Worm (Caenorhabditis elegans): ENCODE data around the gene hmg-5.

The hmg-5 gene

DNA sequence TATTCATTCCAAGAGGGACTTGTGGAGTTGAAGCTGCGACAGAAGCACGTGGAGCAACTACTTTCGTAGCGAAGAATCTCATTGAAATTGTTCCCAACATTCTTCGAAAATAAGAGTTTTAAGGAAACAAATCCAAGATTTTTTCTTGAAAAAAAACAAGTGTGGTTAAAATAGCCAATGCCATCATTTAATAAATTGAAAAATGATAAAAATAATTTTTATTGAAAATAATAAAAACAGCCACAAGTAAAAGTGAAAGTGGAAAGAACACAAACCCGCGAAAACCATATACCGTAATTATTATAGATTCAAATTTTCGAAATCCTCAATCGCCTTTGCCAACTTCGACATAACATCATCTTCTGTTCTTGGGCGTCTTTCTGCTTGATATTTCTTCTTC lies at the start of gene hmg-5:
hmg-5 (minus strand) TSS at position 101 of the 400 bp plus-strand sequence.
- TF ChIP-seq flt-1 (GFP tag; IDR thresholded peaks at IDR 0.05) (no peak), cog-1 (tag; optimal IDR thresholded peaks at IDR 0.05) (no peak), ztf-23 (GFP tag; IDR thresholded peaks at IDR 0.05) (no peak), klf-2 (GFP tag; conservative IDR thresholded peaks at IDR 0.05) (no peak), ztf-29 (GFP tag; IDR thresholded peaks at IDR 0.05) (no peak), T22C8.4 (GFP tag; IDR thresholded peaks at IDR 0.05) (no peak), tab-1 (GFP tag; IDR thresholded peaks at IDR 0.05) (no peak), ref-1 (GFP tag; conservative IDR thresholded peaks at IDR 0.05) (no peak), med-1 (GFP tag; optimal IDR thresholded peaks at IDR 0.05; ENCODE audit: insufficient read depth) (no peak)

DNA sequence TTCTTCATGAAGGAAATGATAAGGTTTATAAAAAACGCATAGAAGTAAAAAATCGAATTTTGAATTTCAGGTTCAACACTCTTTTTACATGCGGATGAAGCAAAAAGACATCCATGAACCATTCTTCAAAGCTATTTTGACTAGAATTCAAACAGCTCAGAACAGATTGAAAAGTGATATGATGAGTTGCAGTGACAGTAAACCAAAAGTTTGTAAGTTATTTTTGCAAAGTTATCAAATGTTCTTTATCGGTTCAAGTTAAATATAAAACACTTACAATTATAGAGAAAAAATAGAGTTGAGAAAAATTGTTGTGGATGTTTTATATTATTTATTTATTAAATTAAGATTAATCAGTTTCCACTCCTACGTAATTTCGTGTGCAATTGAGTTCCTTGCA lies 46.4 kb upstream of the hmg-5 start:
- TF ChIP-seq cog-1 (tag; optimal IDR thresholded peaks at IDR 0.05) (no peak), flt-1 (GFP tag; IDR thresholded peaks at IDR 0.05) (no peak), ref-1 (GFP tag; conservative IDR thresholded peaks at IDR 0.05) (no peak), klf-2 (GFP tag; conservative IDR thresholded peaks at IDR 0.05) (no peak), ztf-29 (GFP tag; IDR thresholded peaks at IDR 0.05) (no peak)

DNA sequence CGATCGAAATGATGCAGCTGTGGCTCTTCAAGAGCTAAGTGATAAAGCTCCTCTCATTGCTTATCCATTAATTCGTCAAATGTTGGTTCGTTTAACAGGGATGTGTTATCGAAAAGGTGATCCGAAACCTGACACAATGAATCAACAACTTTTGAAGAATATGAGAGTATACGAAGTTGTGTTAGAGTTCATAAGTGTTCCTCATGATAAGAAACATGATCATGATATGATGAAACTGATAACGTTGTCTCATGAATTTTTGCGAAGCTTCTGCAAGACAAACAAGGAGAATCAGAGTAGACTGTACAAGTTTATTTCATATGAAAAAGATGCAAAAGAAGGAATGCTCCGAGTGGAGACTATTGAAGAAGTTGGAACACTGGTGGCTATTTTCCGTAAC lies 43.3 kb upstream of the hmg-5 start:
- TF ChIP-seq cog-1 (tag; optimal IDR thresholded peaks at IDR 0.05): no peak

DNA sequence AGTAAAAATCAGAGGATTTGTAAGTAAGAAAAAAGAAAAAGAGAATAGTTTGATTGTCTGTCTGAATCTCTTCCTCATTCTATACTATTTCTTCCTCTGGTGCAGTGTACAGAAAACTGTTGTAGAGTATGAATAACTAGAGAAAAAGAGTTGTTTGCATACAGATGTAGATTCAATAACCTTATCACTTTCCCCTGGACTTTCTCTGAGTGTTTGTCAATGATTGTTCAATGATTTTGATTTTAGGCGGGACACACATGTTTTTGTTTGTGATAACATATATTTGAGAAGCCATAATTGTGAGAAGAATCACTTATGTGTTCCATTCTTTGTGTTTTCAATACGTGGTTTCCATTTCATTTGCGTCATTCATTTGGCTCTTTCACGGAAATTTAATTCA lies 33.1 kb upstream of the hmg-5 start:
- TF ChIP-seq ztf-23 (GFP tag; IDR thresholded peaks at IDR 0.05): no peak
- TF ChIP-seq med-1 (GFP tag; optimal IDR thresholded peaks at IDR 0.05; ENCODE audit: insufficient read depth): no peak
- TF ChIP-seq klf-2 (GFP tag; conservative IDR thresholded peaks at IDR 0.05): no peak
- TF ChIP-seq T22C8.4 (GFP tag; IDR thresholded peaks at IDR 0.05): no peak

DNA sequence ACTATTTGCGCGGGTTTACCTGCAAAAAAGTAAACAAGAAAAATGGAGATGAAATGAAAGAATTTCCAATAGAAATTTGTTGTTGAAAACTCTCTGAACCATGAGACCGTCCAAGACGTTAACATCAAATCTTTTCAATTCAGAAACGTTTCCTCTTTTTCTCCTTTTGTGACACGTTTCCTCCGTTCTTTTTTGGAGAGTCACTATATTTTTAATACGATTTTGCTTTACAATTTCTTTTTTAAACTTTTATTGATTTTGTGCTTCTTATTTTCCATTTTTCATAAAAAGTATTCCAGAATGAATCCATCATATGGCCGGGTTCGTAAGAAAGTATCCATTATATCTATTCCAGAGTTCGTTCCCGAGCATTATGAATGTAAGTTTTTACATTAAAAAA lies 28.9 kb upstream of the hmg-5 start, which contains the start of gene itr-1:
itr-1 (plus strand) TSS at position 301 of the 400 bp plus-strand sequence.
- TF ChIP-seq cog-1 (tag; optimal IDR thresholded peaks at IDR 0.05) (no peak), med-1 (GFP tag; optimal IDR thresholded peaks at IDR 0.05; ENCODE audit: insufficient read depth) (no peak), T22C8.4 (GFP tag; IDR thresholded peaks at IDR 0.05) (no peak), ref-1 (GFP tag; conservative IDR thresholded peaks at IDR 0.05) (no peak), ztf-29 (GFP tag; IDR thresholded peaks at IDR 0.05) (no peak), ztf-23 (GFP tag; IDR thresholded peaks at IDR 0.05) (no peak), tab-1 (GFP tag; IDR thresholded peaks at IDR 0.05) (no peak), klf-2 (GFP tag; conservative IDR thresholded peaks at IDR 0.05) (no peak), flt-1 (GFP tag; IDR thresholded peaks at IDR 0.05) (no peak)

DNA sequence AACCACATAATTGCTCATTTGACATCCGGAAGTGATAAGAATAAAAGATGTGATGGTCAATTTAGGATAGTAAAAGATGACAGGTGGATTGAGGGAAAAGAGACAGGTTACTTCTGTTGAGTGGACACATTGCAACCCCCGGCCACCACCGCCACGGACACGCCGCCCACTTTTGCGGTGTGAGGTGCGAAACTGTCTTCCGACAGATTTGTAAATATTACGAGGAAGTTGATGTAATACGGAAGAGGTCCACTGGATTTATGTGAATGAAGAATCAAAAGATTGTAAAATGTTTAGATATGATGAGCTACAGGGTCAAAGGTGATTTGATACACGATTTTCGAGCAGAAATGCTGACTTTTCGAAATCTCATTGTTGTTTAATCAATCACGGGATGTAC lies 26.9 kb upstream of the hmg-5 start, which contains the start of gene C08G9.2:
C08G9.2 (minus strand) TSS at position 101 of the 400 bp plus-strand sequence.
- no peak for TF ChIP-seq ref-1 (GFP tag; conservative IDR thresholded peaks at IDR 0.05)
- TF ChIP-seq flt-1 (GFP tag; IDR thresholded peaks at IDR 0.05): no peak
- TF ChIP-seq med-1 (GFP tag; optimal IDR thresholded peaks at IDR 0.05; ENCODE audit: insufficient read depth): no peak
- TF ChIP-seq T22C8.4 (GFP tag; IDR thresholded peaks at IDR 0.05): no peak
- TF ChIP-seq tab-1 (GFP tag; IDR thresholded peaks at IDR 0.05): no peak
- TF ChIP-seq cog-1 (tag; optimal IDR thresholded peaks at IDR 0.05): no peak
- no peak for TF ChIP-seq klf-2 (GFP tag; conservative IDR thresholded peaks at IDR 0.05)
- no peak for TF ChIP-seq ztf-23 (GFP tag; IDR thresholded peaks at IDR 0.05)
- TF ChIP-seq ztf-29 (GFP tag; IDR thresholded peaks at IDR 0.05): no peak

DNA sequence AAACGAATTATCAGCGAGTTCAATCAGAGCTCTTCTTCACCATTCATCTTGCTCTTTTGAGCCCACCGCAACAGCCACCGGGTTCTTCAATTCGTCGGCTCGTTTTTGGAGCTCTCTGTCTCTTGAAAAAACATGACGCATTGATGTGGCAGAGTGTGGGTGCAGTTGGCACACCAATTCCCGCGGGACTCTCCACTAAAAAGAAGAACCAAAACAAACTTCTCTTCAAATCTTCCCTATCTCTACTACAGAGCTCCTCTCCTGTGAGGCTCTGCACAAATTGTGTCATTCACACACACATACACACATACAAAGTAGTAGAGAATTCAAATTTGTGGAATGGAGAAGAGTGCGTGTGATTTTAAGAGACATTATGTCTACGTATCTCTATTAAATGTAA lies 17.0 kb upstream of the hmg-5 start:
- TF ChIP-seq ztf-29 (GFP tag; IDR thresholded peaks at IDR 0.05): no peak
- TF ChIP-seq klf-2 (GFP tag; conservative IDR thresholded peaks at IDR 0.05): no peak
- TF ChIP-seq med-1 (GFP tag; optimal IDR thresholded peaks at IDR 0.05; ENCODE audit: insufficient read depth): no peak
- TF ChIP-seq ztf-23 (GFP tag; IDR thresholded peaks at IDR 0.05): no peak
- no peak for TF ChIP-seq T22C8.4 (GFP tag; IDR thresholded peaks at IDR 0.05)
- TF ChIP-seq flt-1 (GFP tag; IDR thresholded peaks at IDR 0.05): no peak
- no peak for TF ChIP-seq cog-1 (tag; optimal IDR thresholded peaks at IDR 0.05)
- no peak for TF ChIP-seq tab-1 (GFP tag; IDR thresholded peaks at IDR 0.05)
- TF ChIP-seq ref-1 (GFP tag; conservative IDR thresholded peaks at IDR 0.05): no peak

DNA sequence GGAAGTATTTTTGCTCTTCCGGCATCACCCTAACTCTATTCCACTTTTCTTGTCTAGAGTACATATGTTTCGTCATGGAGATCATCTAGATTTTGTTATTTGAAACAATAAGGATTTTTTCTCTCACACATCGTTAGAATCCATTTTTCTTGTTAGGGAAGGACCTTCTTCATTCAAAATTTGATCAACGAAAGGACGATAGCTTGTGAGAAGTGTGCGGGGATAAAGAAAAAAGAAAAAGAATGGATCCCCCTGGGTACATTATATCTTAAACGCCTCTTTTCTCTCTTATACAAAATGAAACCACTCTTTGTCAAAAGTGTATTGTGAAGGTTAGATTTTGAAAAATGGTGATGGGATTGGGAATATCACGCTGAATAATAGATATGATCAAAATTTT lies 15.6 kb upstream of the hmg-5 start:
- no peak for TF ChIP-seq cog-1 (tag; optimal IDR thresholded peaks at IDR 0.05)
- no peak for TF ChIP-seq klf-2 (GFP tag; conservative IDR thresholded peaks at IDR 0.05)
- no peak for TF ChIP-seq flt-1 (GFP tag; IDR thresholded peaks at IDR 0.05)

DNA sequence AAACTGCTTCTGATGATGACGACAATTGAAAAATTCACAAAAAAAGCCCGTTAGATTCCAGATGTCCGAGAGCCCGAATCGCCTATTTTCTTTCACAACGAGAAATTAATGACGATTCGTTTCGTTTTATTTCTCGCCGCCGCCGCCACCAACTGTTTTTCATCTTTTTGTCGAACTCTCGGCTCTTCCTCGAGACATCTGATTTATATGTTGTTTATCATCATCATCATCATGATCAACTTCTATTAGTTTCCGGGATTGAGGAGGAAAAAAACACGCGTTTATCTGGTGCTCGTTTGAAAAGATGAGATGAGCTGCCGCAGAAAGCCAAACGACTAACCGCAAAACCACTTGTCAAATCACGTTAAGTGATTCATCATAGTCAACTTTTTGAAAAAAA lies 13.5 kb upstream of the hmg-5 start:
- no peak for TF ChIP-seq flt-1 (GFP tag; IDR thresholded peaks at IDR 0.05)

DNA sequence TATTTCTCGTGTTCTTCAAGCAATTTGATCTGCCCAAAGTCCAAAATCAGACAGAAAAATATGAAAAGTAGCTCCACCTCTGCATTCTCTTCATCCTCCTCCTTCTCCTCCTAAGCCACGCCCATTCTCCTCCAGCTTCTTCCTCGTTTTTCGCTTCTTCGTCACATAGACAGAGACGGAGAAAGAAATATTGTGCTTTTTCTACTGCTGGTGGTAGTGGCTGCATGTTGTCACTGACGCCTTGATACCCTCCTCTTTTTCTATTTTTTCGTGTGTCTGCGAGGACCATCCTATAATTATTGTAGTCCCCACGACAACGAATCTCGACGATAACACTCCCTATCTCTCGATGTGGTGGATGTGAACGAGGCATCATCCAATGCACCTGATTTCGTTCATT lies 12.6 kb upstream of the hmg-5 start, which contains the start of gene C08G9.1:
C08G9.1 (plus strand) TSS at position 175 of the 400 bp plus-strand sequence.
- no peak for TF ChIP-seq flt-1 (GFP tag; IDR thresholded peaks at IDR 0.05)
- TF ChIP-seq cog-1 (tag; optimal IDR thresholded peaks at IDR 0.05): no peak
- no peak for TF ChIP-seq tab-1 (GFP tag; IDR thresholded peaks at IDR 0.05)
- no peak for TF ChIP-seq ztf-23 (GFP tag; IDR thresholded peaks at IDR 0.05)
- TF ChIP-seq ztf-29 (GFP tag; IDR thresholded peaks at IDR 0.05): no peak
- no peak for TF ChIP-seq med-1 (GFP tag; optimal IDR thresholded peaks at IDR 0.05; ENCODE audit: insufficient read depth)
- no peak for TF ChIP-seq T22C8.4 (GFP tag; IDR thresholded peaks at IDR 0.05)
- TF ChIP-seq ref-1 (GFP tag; conservative IDR thresholded peaks at IDR 0.05): no peak
- TF ChIP-seq klf-2 (GFP tag; conservative IDR thresholded peaks at IDR 0.05): no peak

DNA sequence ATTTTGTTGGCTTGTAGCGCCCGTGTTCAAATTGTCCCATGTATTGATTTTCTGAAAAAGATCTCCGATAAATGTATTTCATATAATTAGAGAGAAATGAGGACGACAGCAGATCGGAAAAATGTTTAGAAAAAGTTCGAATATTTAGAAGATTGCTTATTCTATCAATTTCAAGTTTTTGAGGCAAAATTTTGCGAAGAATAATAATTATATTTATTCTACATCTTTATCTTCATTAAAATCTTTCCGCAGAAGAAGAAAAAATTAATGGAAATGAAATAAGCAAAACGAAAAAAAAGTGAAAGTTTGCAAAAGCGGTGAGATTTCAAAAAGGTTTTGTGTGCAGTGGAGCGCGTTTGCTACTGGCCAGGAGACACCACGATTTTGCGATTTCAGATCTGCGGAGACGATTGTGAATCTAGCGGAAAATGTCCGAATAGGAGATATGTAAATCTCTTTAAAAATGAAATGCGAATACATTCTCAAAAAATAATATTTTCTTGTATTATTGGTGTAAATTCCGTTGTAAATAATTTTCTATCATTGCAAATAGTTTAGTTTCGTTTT lies 8.3 kb upstream of the hmg-5 start, which contains the start of gene nrde-4:
nrde-4 (minus strand) TSS at position 51 of the 567 bp plus-strand sequence.
- TF ChIP-seq med-1 (GFP tag; optimal IDR thresholded peaks at IDR 0.05; ENCODE audit: insufficient read depth): no peak
- no peak for TF ChIP-seq ref-1 (GFP tag; conservative IDR thresholded peaks at IDR 0.05)
- TF ChIP-seq flt-1 (GFP tag; IDR thresholded peaks at IDR 0.05): peak; percentile 70; the same call in 1 of the 2 replicates
- TF ChIP-seq klf-2 (GFP tag; conservative IDR thresholded peaks at IDR 0.05): no peak
- TF ChIP-seq T22C8.4 (GFP tag; IDR thresholded peaks at IDR 0.05): no peak
- no peak for TF ChIP-seq tab-1 (GFP tag; IDR thresholded peaks at IDR 0.05)
- peak; percentile 85 for TF ChIP-seq ztf-23 (GFP tag; IDR thresholded peaks at IDR 0.05)
- peak; percentile 41 for TF ChIP-seq cog-1 (tag; optimal IDR thresholded peaks at IDR 0.05)
- TF ChIP-seq ztf-29 (GFP tag; IDR thresholded peaks at IDR 0.05): 0 out of 2 replicates have a peak, but pooled peaks have one; percentile 12

Data from whole organism, midembryonic.